Worm (Caenorhabditis elegans) whole organism, L4 larva: ENCODE results near the gene srt-54.

Experiments used
- F10B5.3 ChIP-seq: sonication (generic microtip); optimal IDR thresholded peaks from 2 replicates; lab custom pipeline; 2016; ENCODE audit warnings: mild to moderate bottlenecking, missing genetic modification characterization, missing compliant biosample characterization
- F44E2.7 ChIP-seq: fragments of 200-800 bp; sonication (Bioruptor generic); IDR thresholded peaks from 2 replicates; pipeline ENCODE4 v2.1.2; 2022; ENCODE audit warnings: missing genetic modification characterization, missing compliant biosample characterization
- T20F7.1 ChIP-seq: fragments of 200-800 bp; sonication (Bioruptor generic); optimal IDR thresholded peaks from 2 replicates; lab custom pipeline; 2018; ENCODE audit warnings: mild to moderate bottlenecking, missing genetic modification characterization, missing compliant biosample characterization
- Y48G9A.11 ChIP-seq: fragments of 200-800 bp; sonication (Bioruptor generic); IDR thresholded peaks from 2 replicates; pipeline ENCODE4 v1.3.6; 2022; ENCODE audit warnings: missing genetic modification reagents, missing genetic modification characterization, missing compliant biosample characterization
- Y5F2A.4 ChIP-seq: fragments of 200-800 bp; sonication (Bioruptor generic); optimal IDR thresholded peaks from 2 replicates; lab custom pipeline; 2018; ENCODE audit warnings: mild to moderate bottlenecking, missing genetic modification characterization, missing compliant biosample characterization
- Y75B8A.6 ChIP-seq: fragments of 200-800 bp; sonication (Bioruptor generic); IDR thresholded peaks from 2 replicates; pipeline ENCODE4 v1.3.6; 2022; ENCODE audit warnings: missing genetic modification reagents, missing genetic modification characterization, missing compliant biosample characterization
- ZK337.2 ChIP-seq: fragments of 200-800 bp; sonication (Bioruptor generic); IDR thresholded peaks from 2 replicates; pipeline ENCODE4 v1.3.6; 2022; ENCODE audit warnings: missing genetic modification reagents, missing genetic modification characterization, missing compliant biosample characterization
- ZK546.5 ChIP-seq, 2 experiments: sonication (generic microtip); optimal IDR thresholded peaks; 2 replicates each; lab custom pipeline; 2017; ENCODE audit warnings: missing biosample characterization in 2 of 2, missing genetic modification characterization in 2 of 2
- aha-1 ChIP-seq: fragments of 150-350 bp; peaks from one replicate; lab custom pipeline; 2014; ENCODE audit warnings: missing biosample characterization, missing genetic modification characterization
- arid-1 ChIP-seq: fragments of 200-800 bp; sonication (Bioruptor generic); conservative IDR thresholded peaks from 2 replicates; pipeline ENCODE4 v1.3.6; 2022; ENCODE audit warnings: missing genetic modification reagents, missing genetic modification characterization, missing compliant biosample characterization
- ceh-28 ChIP-seq: fragments of 150-350 bp; optimal IDR thresholded peaks from 2 replicates; lab custom pipeline; 2014; ENCODE audit warnings: missing biosample characterization, missing genetic modification reagents, missing genetic modification characterization
- ceh-62 ChIP-seq: sonication (generic microtip); optimal IDR thresholded peaks from 2 replicates; lab custom pipeline; 2017; ENCODE audit warnings: missing biosample characterization, missing genetic modification characterization
- cey-2 ChIP-seq: sonication (generic microtip); optimal IDR thresholded peaks from 3 replicates; lab custom pipeline; 2017; ENCODE audit warnings: missing genetic modification characterization, mild to moderate bottlenecking, missing compliant biosample characterization, antibody characterized with exemption, borderline replicate concordance; ENCODE audit not compliant: insufficient read depth
- dve-1 ChIP-seq: sonication (generic microtip); optimal IDR thresholded peaks from 2 replicates; lab custom pipeline; 2017; ENCODE audit warnings: antibody characterized with exemption, mild to moderate bottlenecking, missing genetic modification characterization, missing compliant biosample characterization; ENCODE audit not compliant: insufficient read depth
- egl-43 ChIP-seq: fragments of 200-800 bp; sonication (Bioruptor generic); IDR thresholded peaks from 2 replicates; pipeline ENCODE4 v1.3.6; 2022; ENCODE audit warnings: missing genetic modification reagents, missing genetic modification characterization, missing compliant biosample characterization
- fos-1 ChIP-seq: fragments of 150-350 bp; optimal IDR thresholded peaks from 2 replicates; lab custom pipeline; 2014; ENCODE audit warnings: missing biosample characterization, missing genetic modification characterization
- gei-8 ChIP-seq: fragments of 200-800 bp; sonication (Bioruptor generic); optimal IDR thresholded peaks from 2 replicates; lab custom pipeline; 2018; ENCODE audit warnings: mild to moderate bottlenecking, missing genetic modification characterization, missing compliant biosample characterization
- hlh-11 ChIP-seq: fragments of 200-800 bp; sonication (Bioruptor generic); optimal IDR thresholded peaks from 2 replicates; lab custom pipeline; 2018; ENCODE audit warnings: mild to moderate bottlenecking, missing genetic modification characterization, missing compliant biosample characterization
- hlh-30 ChIP-seq: sonication (generic microtip); optimal IDR thresholded peaks from 2 replicates; lab custom pipeline; 2017; ENCODE audit warnings: antibody characterized with exemption, mild to moderate bottlenecking, missing genetic modification characterization, missing compliant biosample characterization; ENCODE audit not compliant: insufficient read depth
- lin-1 ChIP-seq: fragments of 200-800 bp; sonication (Bioruptor generic); IDR thresholded peaks from 2 replicates; pipeline ENCODE4 v1.3.6; 2022; ENCODE audit warnings: missing genetic modification reagents, missing genetic modification characterization, missing compliant biosample characterization
- lin-13 ChIP-seq: fragments of 150-350 bp; optimal IDR thresholded peaks from 2 replicates; lab custom pipeline; 2014; ENCODE audit warnings: missing biosample characterization, missing genetic modification reagents, missing genetic modification characterization
- lin-38 ChIP-seq: fragments of 200-800 bp; sonication (Bioruptor generic); IDR thresholded peaks from 2 replicates; pipeline ENCODE4 v1.3.6; 2022; ENCODE audit warnings: missing genetic modification reagents, missing genetic modification characterization, missing compliant biosample characterization
- lsy-2 ChIP-seq, 2 experiments: fragments of 150-350 bp in 1 of 2; sonication (generic microtip) in 1 of 2; optimal IDR thresholded peaks; 2 replicates each; lab custom pipeline; 2014 to 2017; ENCODE audit warnings: missing biosample characterization in 2 of 2, missing genetic modification characterization in 2 of 2
- madf-9 ChIP-seq: fragments of 200-800 bp; sonication (Bioruptor generic); conservative IDR thresholded peaks from 2 replicates; pipeline ENCODE4 v1.3.6; 2022; ENCODE audit warnings: missing genetic modification reagents, missing genetic modification characterization, missing compliant biosample characterization
- mdl-1 ChIP-seq, 2 experiments: fragments of 150-350 bp in 1 of 2; sonication (generic microtip) in 1 of 2; optimal IDR thresholded peaks; 2 replicates each; lab custom pipeline; 2014 to 2017; ENCODE audit warnings: missing biosample characterization in 2 of 2, missing genetic modification characterization in 2 of 2
- mdt-29 ChIP-seq: fragments of 200-800 bp; sonication (Bioruptor generic); IDR thresholded peaks from 2 replicates; pipeline ENCODE4 v1.3.6; 2022; ENCODE audit warnings: missing genetic modification reagents, missing genetic modification characterization, missing compliant biosample characterization
- mxl-3 ChIP-seq: fragments of 200-800 bp; sonication (Bioruptor generic); optimal IDR thresholded peaks from 2 replicates; lab custom pipeline; 2018; ENCODE audit warnings: mild to moderate bottlenecking, missing genetic modification characterization, missing compliant biosample characterization
- nhr-102 ChIP-seq: sonication (generic microtip); optimal IDR thresholded peaks from 2 replicates; lab custom pipeline; 2016; ENCODE audit warnings: mild to moderate bottlenecking, missing genetic modification characterization, moderate library complexity, missing compliant biosample characterization
- nhr-111 ChIP-seq: fragments of 200-800 bp; sonication (Bioruptor generic); optimal IDR thresholded peaks from 2 replicates; lab custom pipeline; 2018; ENCODE audit warnings: mild to moderate bottlenecking, missing genetic modification characterization, missing compliant biosample characterization
- nhr-237 ChIP-seq: sonication (generic microtip); optimal IDR thresholded peaks from 2 replicates; lab custom pipeline; 2017; ENCODE audit warnings: missing biosample characterization, missing genetic modification characterization
- nhr-42 ChIP-seq: fragments of 200-800 bp; sonication (Bioruptor generic); IDR thresholded peaks from 2 replicates; pipeline ENCODE4 v1.3.6; 2022; ENCODE audit warnings: missing genetic modification characterization, missing compliant biosample characterization
- nhr-48 ChIP-seq: sonication (generic microtip); optimal IDR thresholded peaks from 2 replicates; lab custom pipeline; 2016; ENCODE audit warnings: mild to moderate bottlenecking, missing genetic modification characterization, missing compliant biosample characterization
- nhr-76 ChIP-seq: fragments of 150-350 bp; optimal IDR thresholded peaks from 2 replicates; lab custom pipeline; 2014; ENCODE audit warnings: missing biosample characterization, missing genetic modification characterization
- pqm-1 ChIP-seq: sonication (generic microtip); optimal IDR thresholded peaks from 2 replicates; lab custom pipeline; 2017; ENCODE audit warnings: missing biosample characterization, missing genetic modification characterization
- sdz-12 ChIP-seq: fragments of 200-800 bp; sonication (Bioruptor generic); optimal IDR thresholded peaks from 2 replicates; lab custom pipeline; 2018; ENCODE audit warnings: mild to moderate bottlenecking, missing genetic modification characterization, missing compliant biosample characterization
- snpc-1.2 ChIP-seq: fragments of 200-800 bp; sonication (Bioruptor generic); IDR thresholded peaks from 2 replicates; pipeline ENCODE4 v1.3.6; 2022; ENCODE audit warnings: missing genetic modification reagents, missing genetic modification characterization, missing compliant biosample characterization
- spr-1 ChIP-seq: sonication (generic microtip); optimal IDR thresholded peaks from 2 replicates; lab custom pipeline; 2016; ENCODE audit warnings: mild to moderate bottlenecking, missing genetic modification characterization, missing compliant biosample characterization
- tra-1 ChIP-seq: fragments of 200-800 bp; sonication (Bioruptor generic); IDR thresholded peaks from 2 replicates; pipeline ENCODE4 v1.3.6; 2022; ENCODE audit warnings: missing genetic modification reagents, missing genetic modification characterization, missing compliant biosample characterization
- unc-62 ChIP-seq, 3 experiments: fragments of 150-350 bp in 1 of 3; sonication (generic microtip); optimal IDR thresholded peaks in 2 of 3; peaks in 1 of 3; 1 replicate in 1 of 3; 2 replicates in 2 of 3; lab custom pipeline; 2014 to 2017; ENCODE audit warnings: missing biosample characterization in 3 of 3, missing genetic modification characterization in 3 of 3, missing genetic modification reagents in 3 of 3, missing genotype in 1 of 3
- zfp-2 ChIP-seq: sonication (generic microtip); optimal IDR thresholded peaks from 2 replicates; lab custom pipeline; 2016; ENCODE audit warnings: mild to moderate bottlenecking, missing genetic modification characterization, missing compliant biosample characterization
- zip-2 ChIP-seq: fragments of 150-350 bp; optimal IDR thresholded peaks from 2 replicates; lab custom pipeline; 2014; ENCODE audit warnings: missing biosample characterization, missing genetic modification characterization

Gene srt-54

ce11 chrII:105889-106288, 11.1 kb upstream of the srt-54 start, which contains the start of gene txt-1:
Gene txt-1 (plus strand): TSS chrII:106189.
- TF ChIP-seq nhr-237 (tag; lab: Kevin White, UChicago) (no peak), F10B5.3 (no peak), F44E2.7 (GFP tag; lab: Robert Waterston, UW) (no peak), ZK546.5 (tag; optimal IDR thresholded peaks at IDR 0.05; lab: Kevin White, UChicago) (no peak), nhr-111 (GFP tag; lab: Kevin White, UChicago) (no peak), T20F7.1 (GFP tag; lab: Kevin White, UChicago) (no peak)

- TF ChIP-seq dve-1 (tag; lab: Kevin White, UChicago): no peak
- TF ChIP-seq lin-13 (GFP tag; lab: Kevin White, UChicago): no peak
- no peak for TF ChIP-seq nhr-102 (tag; lab: Kevin White, UChicago)
- no peak for TF ChIP-seq tra-1 (GFP tag; lab: Robert Waterston, UW)
- no peak for TF ChIP-seq gei-8
- TF ChIP-seq mdl-1 (tag; optimal IDR thresholded peaks at IDR 0.05; lab: Kevin White, UChicago): no peak
- TF ChIP-seq ZK337.2 (GFP tag; lab: Robert Waterston, UW): no peak
- TF ChIP-seq lsy-2 (tag; optimal IDR thresholded peaks at IDR 0.05; lab: Kevin White, UChicago): no peak
- TF ChIP-seq mxl-3: no peak
- TF ChIP-seq nhr-111 (GFP tag; lab: Kevin White, UChicago): no peak
- TF ChIP-seq nhr-48: no peak
- TF ChIP-seq arid-1 (GFP tag; lab: Robert Waterston, UW): no peak
- TF ChIP-seq fos-1 (tag; lab: Kevin White, UChicago): no peak
- no peak for TF ChIP-seq Y48G9A.11 (GFP tag; lab: Robert Waterston, UW)
- no peak for TF ChIP-seq zfp-2
- no peak for TF ChIP-seq nhr-76 (tag; lab: Kevin White, UChicago)
- no peak for TF ChIP-seq sdz-12
- no peak for TF ChIP-seq madf-9 (GFP tag; lab: Robert Waterston, UW)
- no peak for TF ChIP-seq Y75B8A.6 (GFP tag; lab: Robert Waterston, UW)
Observed at ce11 chrII:107703-108102, 9.3 kb upstream of the srt-54 start.

ce11 chrII:108865-109264, 8.2 kb upstream of the srt-54 start, which contains the start of gene C50D2.2:
Gene C50D2.2 (plus strand): TSS chrII:109165.
- TF ChIP-seq hlh-11 (tag; lab: Kevin White, UChicago) (no peak), egl-43 (GFP tag; lab: Robert Waterston, UW) (no peak), aha-1 (tag; lab: Kevin White, UChicago) (peak; percentile 20), spr-1 (tag; lab: Kevin White, UChicago) (no peak), zip-2 (no peak)

- TF ChIP-seq aha-1 (tag; lab: Kevin White, UChicago): peak; percentile 16
- TF ChIP-seq lin-1 (GFP tag; lab: Robert Waterston, UW): no peak
- no peak for TF ChIP-seq lin-38 (GFP tag; lab: Robert Waterston, UW)
- TF ChIP-seq ceh-28 (tag; lab: Kevin White, UChicago): no peak
- no peak for TF ChIP-seq ceh-62 (tag; lab: Kevin White, UChicago)
- TF ChIP-seq, all 104 proteins: peak for 1
Observed at ce11 chrII:111267-111666, 5.7 kb upstream of the srt-54 start, which contains the start of gene C50D2.1. Gene C50D2.1 (plus strand): TSS chrII:111567.

- TF ChIP-seq cey-2 (tag; lab: Kevin White, UChicago) (no peak), snpc-1.2 (GFP tag; lab: Robert Waterston, UW) (no peak), spr-1 (tag; lab: Kevin White, UChicago) (no peak), nhr-42 (GFP tag; lab: Robert Waterston, UW) (no peak), hlh-30 (tag; lab: Kevin White, UChicago) (peak; percentile 24), hlh-11 (tag; lab: Kevin White, UChicago) (peak; percentile 3), ceh-62 (tag; lab: Kevin White, UChicago) (no peak), pqm-1 (tag; lab: Kevin White, UChicago) (peak; percentile 13), unc-62 (GFP tag; optimal IDR thresholded peaks at IDR 0.05 in 1 of 2; lab: Kevin White, UChicago) (peak in 1 of 2 experiments; percentile 71), unc-62 (tag; optimal IDR thresholded peaks at IDR 0.05; lab: Kevin White, UChicago) (no peak), Y5F2A.4 (GFP tag; lab: Kevin White, UChicago) (no peak), mdt-29 (no peak), ZK337.2 (GFP tag; lab: Robert Waterston, UW) (no peak), mxl-3 (peak; percentile 60)
Observed at ce11 chrII:112231-112630, 4.8 kb upstream of the srt-54 start.
